Worm (Caenorhabditis elegans): ENCODE data around the gene B0403.6.

DNA sequence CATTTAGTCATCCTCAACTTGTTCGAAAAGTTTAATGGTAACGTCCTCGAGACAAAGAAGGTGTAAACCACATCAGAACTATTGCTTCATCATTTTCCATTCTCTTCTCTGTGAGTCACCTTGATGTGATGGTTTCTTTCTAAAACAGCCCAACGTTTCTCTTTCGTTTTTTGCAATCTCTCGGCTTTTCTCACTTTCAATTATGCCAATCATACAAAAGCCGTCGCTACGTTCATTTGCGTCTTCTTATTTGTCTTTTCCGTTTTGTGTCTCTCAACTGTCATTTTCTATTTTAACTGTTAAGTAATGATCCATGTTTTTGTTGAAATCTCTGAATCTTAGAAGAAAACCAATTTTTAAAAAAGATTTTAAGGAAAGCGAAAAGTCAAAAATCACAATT is 17.8 kb downstream of the B0403.6 start, which contains the start of gene B0403.5:
- TF ChIP-seq blmp-1 (tag; optimal IDR thresholded peaks at IDR 0.05) = no peak
- TF ChIP-seq unc-62 (GFP tag; optimal IDR thresholded peaks at IDR 0.05) = no peak
- TF ChIP-seq bed-3 (GFP tag; optimal IDR thresholded peaks at IDR 0.05) = no peak
- no peak for TF ChIP-seq ceh-39 (tag; optimal IDR thresholded peaks at IDR 0.05)
- TF ChIP-seq ceh-83 (GFP tag; optimal IDR thresholded peaks at IDR 0.05) = no peak
- no peak for TF ChIP-seq mep-1 (tag; optimal IDR thresholded peaks at IDR 0.05)
- no peak for TF ChIP-seq lin-13 (tag; optimal IDR thresholded peaks at IDR 0.05)
